Worm (Caenorhabditis elegans): ENCODE results near the gene C49A9.1.

- TF ChIP-seq ceh-19 (GFP tag; optimal IDR thresholded peaks at IDR 0.05) (no peak), hlh-6 (tag; optimal IDR thresholded peaks at IDR 0.05) (no peak), sox-4 (tag; optimal IDR thresholded peaks at IDR 0.05) (no peak)
These were observed 6.1 kb upstream of the C49A9.1 start, which contains the start of gene C49A9.3 for ce11 chrIV:6221878-6222277.
